Worm (Caenorhabditis elegans) whole organism, L4 larva: ENCODE data around the gene lev-8.
A peak's percentile ranks its signal among the peaks of the same experiment; 100 is the strongest.

Source experiments
- R02D3.7 ChIP-seq: fragments of 150-350 bp; sonication (generic microtip); optimal IDR thresholded peaks from 3 replicates; lab custom pipeline; 2014; ENCODE audit warnings: missing biosample characterization, missing genetic modification characterization
- T20F7.1 ChIP-seq: fragments of 200-800 bp; sonication (Bioruptor generic); optimal IDR thresholded peaks from 2 replicates; lab custom pipeline; 2018; ENCODE audit warnings: mild to moderate bottlenecking, missing genetic modification characterization, missing compliant biosample characterization
- Y48G9A.11 ChIP-seq: fragments of 200-800 bp; sonication (Bioruptor generic); IDR thresholded peaks from 2 replicates; pipeline ENCODE4 v1.3.6; 2022; ENCODE audit warnings: missing genetic modification reagents, missing genetic modification characterization, missing compliant biosample characterization
- Y75B8A.6 ChIP-seq: fragments of 200-800 bp; sonication (Bioruptor generic); IDR thresholded peaks from 2 replicates; pipeline ENCODE4 v1.3.6; 2022; ENCODE audit warnings: missing genetic modification reagents, missing genetic modification characterization, missing compliant biosample characterization
- ZK546.5 ChIP-seq, 2 experiments: sonication (generic microtip); optimal IDR thresholded peaks; 2 replicates each; lab custom pipeline; 2017; ENCODE audit warnings: missing biosample characterization in 2 of 2, missing genetic modification characterization in 2 of 2
- attf-4 ChIP-seq: sonication (generic microtip); optimal IDR thresholded peaks from 3 replicates; lab custom pipeline; 2017; ENCODE audit warnings: missing biosample characterization, missing genetic modification characterization
- ceh-62 ChIP-seq: sonication (generic microtip); optimal IDR thresholded peaks from 2 replicates; lab custom pipeline; 2017; ENCODE audit warnings: missing biosample characterization, missing genetic modification characterization
- ceh-82 ChIP-seq: sonication (generic microtip); optimal IDR thresholded peaks from 2 replicates; lab custom pipeline; 2017; ENCODE audit warnings: missing biosample characterization, missing genetic modification characterization
- daf-16 ChIP-seq, 3 experiments: sonication (generic microtip); optimal IDR thresholded peaks; 2 replicates each; lab custom pipeline; 2016 to 2017; ENCODE audit warnings: missing genetic modification characterization in 3 of 3, missing genetic modification reagents in 3 of 3, mild to moderate bottlenecking in 2 of 3, missing compliant biosample characterization in 2 of 3, missing biosample characterization in 1 of 3, moderate library complexity in 1 of 3
- daf-8 ChIP-seq: fragments of 200-800 bp; sonication (Bioruptor generic); IDR thresholded peaks from 2 replicates; pipeline ENCODE4 v1.3.6; 2022; ENCODE audit warnings: missing genetic modification characterization, missing compliant biosample characterization
- dmd-6 ChIP-seq: fragments of 200-800 bp; sonication (Bioruptor generic); IDR thresholded peaks from 2 replicates; pipeline ENCODE4 v1.3.6; 2022; ENCODE audit warnings: missing genetic modification reagents, missing genetic modification characterization, missing compliant biosample characterization
- dmd-8 ChIP-seq: fragments of 200-800 bp; sonication (Bioruptor generic); IDR thresholded peaks from 2 replicates; pipeline ENCODE4 v1.3.6; 2022; ENCODE audit warnings: missing genetic modification characterization, missing compliant biosample characterization
- dpl-1 ChIP-seq: fragments of 150-350 bp; optimal IDR thresholded peaks from 2 replicates; lab custom pipeline; 2014; ENCODE audit warnings: missing biosample characterization, missing genetic modification reagents, missing genetic modification characterization
- egl-43 ChIP-seq: fragments of 200-800 bp; sonication (Bioruptor generic); IDR thresholded peaks from 2 replicates; pipeline ENCODE4 v1.3.6; 2022; ENCODE audit warnings: missing genetic modification reagents, missing genetic modification characterization, missing compliant biosample characterization
- gei-8 ChIP-seq: fragments of 200-800 bp; sonication (Bioruptor generic); optimal IDR thresholded peaks from 2 replicates; lab custom pipeline; 2018; ENCODE audit warnings: mild to moderate bottlenecking, missing genetic modification characterization, missing compliant biosample characterization
- lin-15B ChIP-seq: fragments of 150-350 bp; sonication (generic microtip); optimal IDR thresholded peaks from 3 replicates; lab custom pipeline; 2014; ENCODE audit warnings: missing biosample characterization, missing genetic modification characterization
- lin-29 ChIP-seq: fragments of 200-800 bp; sonication (Bioruptor generic); IDR thresholded peaks from 2 replicates; pipeline ENCODE4 v1.3.6; 2022; ENCODE audit warnings: missing genetic modification reagents, missing genetic modification characterization, missing compliant biosample characterization
- lin-38 ChIP-seq: fragments of 200-800 bp; sonication (Bioruptor generic); IDR thresholded peaks from 2 replicates; pipeline ENCODE4 v1.3.6; 2022; ENCODE audit warnings: missing genetic modification reagents, missing genetic modification characterization, missing compliant biosample characterization
- lin-39 ChIP-seq: fragments of 150-350 bp; optimal IDR thresholded peaks from 2 replicates; lab custom pipeline; 2014; ENCODE audit warnings: missing biosample characterization, missing genetic modification reagents, missing genetic modification characterization
- lir-3 ChIP-seq: sonication (generic microtip); optimal IDR thresholded peaks from 2 replicates; lab custom pipeline; 2016; ENCODE audit warnings: mild to moderate bottlenecking, missing genetic modification characterization, missing compliant biosample characterization
- lsy-2 ChIP-seq, 2 experiments: fragments of 150-350 bp in 1 of 2; sonication (generic microtip) in 1 of 2; optimal IDR thresholded peaks; 2 replicates each; lab custom pipeline; 2014 to 2017; ENCODE audit warnings: missing biosample characterization in 2 of 2, missing genetic modification characterization in 2 of 2
- mdt-29 ChIP-seq: fragments of 200-800 bp; sonication (Bioruptor generic); IDR thresholded peaks from 2 replicates; pipeline ENCODE4 v1.3.6; 2022; ENCODE audit warnings: missing genetic modification reagents, missing genetic modification characterization, missing compliant biosample characterization
- mxl-3 ChIP-seq: fragments of 200-800 bp; sonication (Bioruptor generic); optimal IDR thresholded peaks from 2 replicates; lab custom pipeline; 2018; ENCODE audit warnings: mild to moderate bottlenecking, missing genetic modification characterization, missing compliant biosample characterization
- nhr-10 ChIP-seq: fragments of 150-350 bp; optimal IDR thresholded peaks from 2 replicates; lab custom pipeline; 2014; ENCODE audit warnings: missing biosample characterization, missing genetic modification characterization
- nhr-102 ChIP-seq: sonication (generic microtip); optimal IDR thresholded peaks from 2 replicates; lab custom pipeline; 2016; ENCODE audit warnings: mild to moderate bottlenecking, missing genetic modification characterization, moderate library complexity, missing compliant biosample characterization
- nhr-111 ChIP-seq: fragments of 200-800 bp; sonication (Bioruptor generic); optimal IDR thresholded peaks from 2 replicates; lab custom pipeline; 2018; ENCODE audit warnings: mild to moderate bottlenecking, missing genetic modification characterization, missing compliant biosample characterization
- nhr-42 ChIP-seq: fragments of 200-800 bp; sonication (Bioruptor generic); IDR thresholded peaks from 2 replicates; pipeline ENCODE4 v1.3.6; 2022; ENCODE audit warnings: missing genetic modification characterization, missing compliant biosample characterization
- nhr-48 ChIP-seq: sonication (generic microtip); optimal IDR thresholded peaks from 2 replicates; lab custom pipeline; 2016; ENCODE audit warnings: mild to moderate bottlenecking, missing genetic modification characterization, missing compliant biosample characterization
- pha-4 ChIP-seq, 2 experiments: fragments of 150-350 bp in 1 of 2; fragments of 200-800 bp in 1 of 2; sonication (Bioruptor generic) in 1 of 2; IDR thresholded peaks in 1 of 2; optimal IDR thresholded peaks in 1 of 2; 2 replicates each; pipeline versions ENCODE4 v1.3.6 to Lab custom; 2014 to 2022; ENCODE audit warnings: missing genetic modification characterization in 2 of 2, missing genetic modification reagents in 2 of 2, missing biosample characterization in 1 of 2, missing compliant biosample characterization in 1 of 2
- php-3 ChIP-seq: fragments of 200-800 bp; sonication (Bioruptor generic); IDR thresholded peaks from 2 replicates; pipeline ENCODE4 v1.3.6; 2022; ENCODE audit warnings: missing genetic modification reagents, missing genetic modification characterization, missing compliant biosample characterization
- saeg-2 ChIP-seq: fragments of 200-800 bp; sonication (Bioruptor generic); IDR thresholded peaks from 2 replicates; pipeline ENCODE4 v1.3.6; 2022; ENCODE audit warnings: missing genetic modification reagents, missing genetic modification characterization, missing compliant biosample characterization
- skn-1 ChIP-seq: fragments of 150-350 bp; optimal IDR thresholded peaks from 2 replicates; lab custom pipeline; 2014; ENCODE audit warnings: missing biosample characterization, missing genetic modification characterization
- tag-97 ChIP-seq: fragments of 200-800 bp; sonication (Bioruptor generic); IDR thresholded peaks from 2 replicates; pipeline ENCODE4 v1.3.6; 2022; ENCODE audit warnings: missing genetic modification characterization, missing compliant biosample characterization
- tra-1 ChIP-seq: fragments of 200-800 bp; sonication (Bioruptor generic); IDR thresholded peaks from 2 replicates; pipeline ENCODE4 v1.3.6; 2022; ENCODE audit warnings: missing genetic modification reagents, missing genetic modification characterization, missing compliant biosample characterization
- vab-7 ChIP-seq: fragments of 200-800 bp; sonication (Bioruptor generic); IDR thresholded peaks from 2 replicates; pipeline ENCODE4 v1.3.6; 2022; ENCODE audit warnings: missing genetic modification reagents, missing genetic modification characterization, missing compliant biosample characterization
- zag-1 ChIP-seq: fragments of 150-350 bp; optimal IDR thresholded peaks from 2 replicates; lab custom pipeline; 2014; ENCODE audit warnings: missing biosample characterization, missing genetic modification characterization
- zfp-2 ChIP-seq: sonication (generic microtip); optimal IDR thresholded peaks from 2 replicates; lab custom pipeline; 2016; ENCODE audit warnings: mild to moderate bottlenecking, missing genetic modification characterization, missing compliant biosample characterization
- zfp-3 ChIP-seq: fragments of 200-800 bp; sonication (Bioruptor generic); conservative IDR thresholded peaks from 2 replicates; pipeline ENCODE4 v1.3.6; 2022; ENCODE audit warnings: missing genetic modification reagents, missing genetic modification characterization, missing compliant biosample characterization
- ztf-11 ChIP-seq: fragments of 150-350 bp; optimal IDR thresholded peaks from 2 replicates; lab custom pipeline; 2014; ENCODE audit warnings: missing biosample characterization, missing genetic modification characterization

The lev-8 gene

DNA sequence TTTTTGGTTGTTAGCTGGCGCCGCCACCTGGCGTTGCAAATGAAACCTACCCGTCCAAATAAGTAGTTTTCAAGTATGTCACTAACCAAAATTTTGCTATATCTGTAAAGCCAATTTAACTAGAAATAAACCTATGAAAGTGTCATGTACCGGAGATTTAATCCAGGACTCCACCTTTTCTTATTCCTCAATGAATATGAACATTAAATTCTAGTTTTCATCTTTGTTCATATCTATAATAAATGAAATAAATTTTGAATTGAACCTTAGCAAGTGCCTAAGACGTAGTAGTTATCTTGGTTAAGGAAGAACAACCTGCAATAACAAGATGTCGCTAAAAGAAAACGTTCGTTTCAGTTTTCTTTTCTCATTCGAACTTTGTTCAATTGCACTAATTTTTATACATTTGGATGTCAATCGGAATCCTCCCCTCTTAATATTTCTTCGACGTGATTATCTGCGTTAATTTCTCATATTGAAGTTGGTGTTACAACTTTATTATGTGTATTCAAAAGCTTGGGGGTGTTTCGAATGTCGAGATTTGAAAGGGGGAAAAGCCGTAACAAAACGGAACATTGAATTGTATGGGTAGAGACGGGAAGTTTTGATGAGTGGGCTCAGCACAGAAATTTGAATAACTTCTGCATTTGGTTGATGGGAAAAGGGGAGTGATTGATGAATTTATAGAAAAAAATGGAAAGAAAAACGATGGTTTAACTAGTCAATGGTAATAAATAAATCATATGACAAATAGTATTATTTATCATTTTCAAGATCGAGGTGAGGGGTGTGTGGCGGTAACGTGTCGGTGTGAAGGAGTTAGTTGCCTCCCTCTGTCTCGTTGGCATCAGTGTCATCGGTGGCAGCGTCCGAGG is 42.8 kb downstream of the lev-8 start (continued):
- peak; percentile 36 for TF ChIP-seq nhr-48 (tag; lab: Kevin White, UChicago)
- TF ChIP-seq php-3 (GFP tag; lab: Robert Waterston, UW) = peak; percentile 25; the same call in 1 of the 2 replicates
- TF ChIP-seq nhr-42 (GFP tag; lab: Robert Waterston, UW) = no peak
- TF ChIP-seq vab-7 = no peak
- TF ChIP-seq zfp-3 (GFP tag; lab: Robert Waterston, UW) = peak; percentile 87
- TF ChIP-seq attf-4 = no peak
- no peak for TF ChIP-seq dmd-8 (GFP tag; lab: Robert Waterston, UW)
- peak; percentile 48 for TF ChIP-seq zag-1 (tag; lab: Kevin White, UChicago)
- TF ChIP-seq lin-15B (tag; lab: Kevin White, UChicago) = peak; percentile 4
- TF ChIP-seq lsy-2 (tag; optimal IDR thresholded peaks at IDR 0.05; lab: Kevin White, UChicago) = peak; percentile 66 to 87
- TF ChIP-seq tag-97 (GFP tag; lab: Robert Waterston, UW) = 0 out of 2 replicates have a peak, but pooled peaks have one; percentile 29
- peak; percentile 73 for TF ChIP-seq nhr-10 (tag; lab: Kevin White, UChicago)
- TF ChIP-seq tra-1 (GFP tag; lab: Robert Waterston, UW) = peak; percentile 36
- TF ChIP-seq Y48G9A.11 (GFP tag; lab: Robert Waterston, UW) = no peak
- TF ChIP-seq lin-38 (GFP tag; lab: Robert Waterston, UW) = peak; percentile 48
- TF ChIP-seq mxl-3 = no peak
- TF ChIP-seq dpl-1 = peak; percentile 12
- no peak for TF ChIP-seq lin-29 (GFP tag; lab: Robert Waterston, UW)
- peak; percentile 75 for TF ChIP-seq T20F7.1
- no peak for TF ChIP-seq Y75B8A.6 (GFP tag; lab: Robert Waterston, UW)
- TF ChIP-seq mdt-29 (GFP tag; lab: Robert Waterston, UW) = peak; percentile 23; the same call in 1 of the 2 replicates
- peak; percentile 2 for TF ChIP-seq lin-39
- peak; percentile 25 for TF ChIP-seq zfp-2 (tag; lab: Kevin White, UChicago)
- no peak for TF ChIP-seq lir-3 (tag; lab: Kevin White, UChicago)
- peak; percentile 32 to 34 for TF ChIP-seq daf-16 (GFP tag; optimal IDR thresholded peaks at IDR 0.05; lab: Kevin White, UChicago)
- peak; percentile 36 for TF ChIP-seq daf-16 (tag; optimal IDR thresholded peaks at IDR 0.05; lab: Kevin White, UChicago)
- no peak for TF ChIP-seq ceh-82 (tag; lab: Kevin White, UChicago)
- no peak for TF ChIP-seq egl-43
- 0 out of 2 replicates have a peak, but pooled peaks have one; percentile 8 for TF ChIP-seq saeg-2
- peak; percentile 54 for TF ChIP-seq nhr-111 (GFP tag; lab: Kevin White, UChicago)
- TF ChIP-seq ceh-62 = no peak
- TF ChIP-seq nhr-102 (tag; lab: Kevin White, UChicago) = peak; percentile 92
- TF ChIP-seq gei-8 (GFP tag; lab: Kevin White, UChicago) = peak; percentile 47
- no peak for TF ChIP-seq R02D3.7 (tag; lab: Kevin White, UChicago)
- TF ChIP-seq daf-8 = no peak
- TF ChIP-seq pha-4 (GFP tag; IDR thresholded peaks at IDR 0.05; lab: Robert Waterston, UW) = peak; percentile 47
- TF ChIP-seq pha-4 (tag; optimal IDR thresholded peaks at IDR 0.05; lab: Kevin White, UChicago) = no peak
- no peak for TF ChIP-seq ztf-11 (tag; lab: Kevin White, UChicago)
- peak; percentile 44 for TF ChIP-seq skn-1 (tag; lab: Kevin White, UChicago)
- no peak for TF ChIP-seq ZK546.5 (tag; optimal IDR thresholded peaks at IDR 0.05; lab: Kevin White, UChicago)
- 0 out of 2 replicates have a peak, but pooled peaks have one; percentile 23 for TF ChIP-seq dmd-6 (GFP tag; lab: Robert Waterston, UW)
